Worm (Caenorhabditis elegans): Measurements from ENCODE around the gene col-87.

Gene col-87

DNA sequence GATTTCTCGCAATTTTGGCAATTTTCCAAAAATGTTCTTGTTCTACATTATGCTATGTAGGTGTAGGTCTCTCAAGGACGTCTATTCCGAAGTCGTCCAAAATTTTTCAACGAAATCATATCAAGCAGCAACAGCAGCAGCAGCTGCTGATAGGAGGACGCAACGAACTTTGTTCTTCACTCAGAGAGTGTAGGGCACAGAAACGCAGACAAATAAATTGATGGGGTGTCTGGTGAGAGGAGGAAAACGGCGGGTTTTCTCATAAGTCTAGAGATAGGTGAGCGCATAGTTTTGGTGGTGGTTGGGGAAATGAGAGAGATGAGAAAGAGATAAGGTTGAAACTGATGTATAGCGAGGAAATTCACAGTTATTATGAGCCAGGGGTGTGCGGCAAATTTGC, 45.4 kb downstream of the col-87 start (continued):
- TF ChIP-seq odd-2 (tag; optimal IDR thresholded peaks at IDR 0.05): no peak
- TF ChIP-seq pha-2 (tag; optimal IDR thresholded peaks at IDR 0.05): no peak
- TF ChIP-seq hlh-6 (tag; optimal IDR thresholded peaks at IDR 0.05): no peak
- TF ChIP-seq tbx-2 (tag; optimal IDR thresholded peaks at IDR 0.05): peak; percentile 5

DNA sequence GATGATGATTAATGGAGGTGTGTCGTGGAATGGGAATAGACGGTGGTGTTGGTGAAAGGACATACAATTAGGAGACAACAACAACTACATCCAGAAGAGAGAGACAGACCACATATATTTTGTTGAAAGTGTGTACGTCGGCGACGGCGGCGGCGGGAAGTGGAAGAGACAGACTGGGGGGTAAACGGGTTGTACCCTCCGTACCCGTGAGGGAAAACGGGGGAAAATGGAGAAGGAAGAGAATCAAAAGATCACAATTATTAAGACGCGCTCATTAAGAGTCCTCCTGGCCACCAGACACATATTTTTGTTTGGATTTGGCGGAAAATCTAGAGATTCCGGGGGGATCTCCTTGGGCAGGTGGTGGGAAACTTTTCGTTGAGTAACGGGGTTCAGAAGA, 48.0 kb downstream of the col-87 start:
- no peak for TF ChIP-seq ets-4 (tag; optimal IDR thresholded peaks at IDR 0.05)
- peak; percentile 39 for TF ChIP-seq sdc-2 (tag; optimal IDR thresholded peaks at IDR 0.05)
- TF ChIP-seq ceh-19 (GFP tag; optimal IDR thresholded peaks at IDR 0.05): peak; percentile 3
- no peak for TF ChIP-seq ttx-3 (tag; optimal IDR thresholded peaks at IDR 0.05)
- no peak for TF ChIP-seq pros-1 (tag; optimal IDR thresholded peaks at IDR 0.05)
- no peak for TF ChIP-seq npax-4 (tag; optimal IDR thresholded peaks at IDR 0.05)
- no peak for TF ChIP-seq hlh-30 (tag; optimal IDR thresholded peaks at IDR 0.05; ENCODE audit: insufficient read depth)
- peak; percentile 17 for TF ChIP-seq rnt-1 (tag; optimal IDR thresholded peaks at IDR 0.05)
- TF ChIP-seq ceh-34 (tag; optimal IDR thresholded peaks at IDR 0.05): peak; percentile 47
- TF ChIP-seq ceh-31 (tag; optimal IDR thresholded peaks at IDR 0.05): peak; percentile 34
- TF ChIP-seq nfya-1 (tag; optimal IDR thresholded peaks at IDR 0.05): no peak
- peak; percentile 21 for TF ChIP-seq ceh-18 (tag; optimal IDR thresholded peaks at IDR 0.05)
- no peak for TF ChIP-seq dmd-4 (tag; optimal IDR thresholded peaks at IDR 0.05; ENCODE audit: borderline replicate concordance)

- TF ChIP-seq ceh-31 (tag; optimal IDR thresholded peaks at IDR 0.05) (no peak), nfya-1 (tag; optimal IDR thresholded peaks at IDR 0.05) (peak; percentile 83)
Observed at ce11 chrII:14045934-14046470, 48.5 kb downstream of the col-87 start.

DNA sequence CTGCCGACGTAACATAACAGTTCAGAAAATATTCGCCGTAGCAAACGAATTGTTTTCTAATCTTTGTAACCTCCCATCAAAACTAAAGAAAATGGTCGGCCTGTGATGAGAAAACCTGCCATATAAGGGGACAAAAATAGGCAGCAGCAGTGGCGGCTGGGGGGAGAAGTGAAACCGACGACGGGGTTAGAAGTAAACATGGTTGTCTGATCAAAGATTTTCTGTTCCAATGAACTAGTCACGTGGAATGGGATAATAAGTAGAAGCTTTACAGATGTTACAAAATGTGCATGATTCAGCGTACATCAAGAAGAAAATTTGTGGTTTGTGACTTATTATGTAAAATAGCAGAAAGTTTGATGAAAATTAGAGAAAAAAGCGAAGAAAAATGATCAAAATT, 49.3 kb downstream of the col-87 start:
- TF ChIP-seq unc-42 (tag; optimal IDR thresholded peaks at IDR 0.05) (no peak), Y22D7AL.16 (tag; optimal IDR thresholded peaks at IDR 0.05) (no peak), eyg-1 (tag; optimal IDR thresholded peaks at IDR 0.05) (no peak), elt-2 (tag; optimal IDR thresholded peaks at IDR 0.05) (no peak), F13H6.1 (tag; optimal IDR thresholded peaks at IDR 0.05) (no peak), ceh-9 (tag; optimal IDR thresholded peaks at IDR 0.05) (no peak), fax-1 (tag; optimal IDR thresholded peaks at IDR 0.05) (no peak), madf-2 (tag; optimal IDR thresholded peaks at IDR 0.05) (no peak), lin-11 (tag; optimal IDR thresholded peaks at IDR 0.05) (no peak), ahr-1 (tag; optimal IDR thresholded peaks at IDR 0.05) (no peak), lim-6 (tag; optimal IDR thresholded peaks at IDR 0.05) (no peak), pax-1 (tag; optimal IDR thresholded peaks at IDR 0.05) (no peak)

DNA sequence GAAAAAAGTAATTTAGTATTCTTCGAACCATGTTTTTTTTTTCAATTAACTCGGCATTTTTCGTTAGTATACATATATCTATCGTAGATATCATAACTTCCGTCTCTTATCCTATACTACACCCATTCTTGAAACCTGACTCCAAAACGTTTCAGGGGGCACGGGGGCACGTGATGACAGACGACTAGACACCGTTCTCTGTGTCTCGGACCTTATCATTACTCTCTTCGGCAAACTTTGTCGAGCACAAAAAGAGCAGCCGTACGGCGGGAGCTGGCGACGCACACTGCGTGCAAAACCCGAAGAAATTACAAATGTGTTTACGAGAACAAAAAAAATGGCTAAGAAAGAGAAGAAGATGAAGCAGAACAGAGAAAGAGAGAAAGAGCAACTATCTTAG, 50.3 kb downstream of the col-87 start:
- peak; percentile 21 for TF ChIP-seq hlh-30 (tag; optimal IDR thresholded peaks at IDR 0.05; ENCODE audit: insufficient read depth)
- TF ChIP-seq ceh-31 (tag; optimal IDR thresholded peaks at IDR 0.05): peak; percentile 23
- peak; percentile 80 for TF ChIP-seq ceh-18 (tag; optimal IDR thresholded peaks at IDR 0.05)
- no peak for TF ChIP-seq ama-1 (optimal IDR thresholded peaks at IDR 0.05)
- TF ChIP-seq nhr-232 (tag; optimal IDR thresholded peaks at IDR 0.05): no peak
- peak; percentile 31 for TF ChIP-seq tbx-2 (tag; optimal IDR thresholded peaks at IDR 0.05)
- TF ChIP-seq Y22D7AL.16 (tag; optimal IDR thresholded peaks at IDR 0.05): no peak
- no peak for TF ChIP-seq madf-2 (tag; optimal IDR thresholded peaks at IDR 0.05)
- TF ChIP-seq dve-1 (tag; optimal IDR thresholded peaks at IDR 0.05): no peak
- no peak for TF ChIP-seq lin-11 (tag; optimal IDR thresholded peaks at IDR 0.05)
- TF ChIP-seq pqm-1 (tag; optimal IDR thresholded peaks at IDR 0.05): no peak
- TF ChIP-seq ceh-2 (tag; optimal IDR thresholded peaks at IDR 0.05): no peak
- TF ChIP-seq ceh-34 (tag; optimal IDR thresholded peaks at IDR 0.05): peak; percentile 78
- no peak for TF ChIP-seq ztf-16 (tag; optimal IDR thresholded peaks at IDR 0.05)
- TF ChIP-seq elt-2 (tag; optimal IDR thresholded peaks at IDR 0.05): peak; percentile 16
- TF ChIP-seq lim-6 (tag; optimal IDR thresholded peaks at IDR 0.05): no peak
- peak; percentile 39 for TF ChIP-seq ceh-14 (tag; optimal IDR thresholded peaks at IDR 0.05)
- TF ChIP-seq K02D7.2 (tag; optimal IDR thresholded peaks at IDR 0.05): no peak
- peak; percentile 49 for TF ChIP-seq unc-42 (tag; optimal IDR thresholded peaks at IDR 0.05)
- no peak for TF ChIP-seq gmeb-2 (tag; optimal IDR thresholded peaks at IDR 0.05)
